Worm (Caenorhabditis elegans) whole organism, midembryonic: ENCODE results near the gene srx-102.

ENCODE experiments used
- T22C8.4 ChIP-seq: fragments of 200-800 bp; sonication (Bioruptor generic); IDR thresholded peaks from 2 replicates; pipeline ENCODE4 v1.3.6; 2022; ENCODE audit warnings: missing genetic modification characterization, missing compliant biosample characterization
- klf-2 ChIP-seq: fragments of 200-800 bp; sonication (Bioruptor generic); conservative IDR thresholded peaks from 2 replicates; pipeline ENCODE4 v1.3.6; 2022; ENCODE audit warnings: missing genetic modification reagents, missing genetic modification characterization, missing compliant biosample characterization
- med-1 ChIP-seq: sonication (generic microtip); optimal IDR thresholded peaks from 2 replicates; lab custom pipeline; 2017; ENCODE audit warnings: missing genetic modification characterization, mild to moderate bottlenecking, missing compliant biosample characterization, antibody characterized with exemption, missing genetic modification reagents; ENCODE audit not compliant: insufficient read depth
- tab-1 ChIP-seq: fragments of 200-800 bp; sonication (Bioruptor generic); IDR thresholded peaks from 2 replicates; pipeline ENCODE4 v1.3.6; 2022; ENCODE audit warnings: missing genetic modification characterization, missing compliant biosample characterization

DNA sequence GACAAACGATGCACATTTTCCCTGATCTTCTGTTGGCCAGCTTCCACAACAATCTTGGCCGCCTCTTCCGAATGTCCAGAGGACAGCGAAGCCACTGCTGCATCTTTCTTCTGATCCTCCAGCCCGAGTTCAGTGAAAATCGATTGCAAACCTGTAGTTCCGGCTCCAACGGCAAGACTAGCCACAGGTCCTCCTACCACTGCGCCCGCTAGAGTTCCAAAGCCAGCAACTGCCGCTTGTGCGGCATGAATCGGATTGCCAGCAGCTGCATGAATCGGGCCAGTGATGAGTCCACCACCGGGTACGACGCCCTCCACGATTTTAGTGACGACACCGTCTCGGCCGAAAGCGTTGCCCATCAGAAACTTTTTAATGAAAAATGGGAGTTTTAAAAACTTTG, 6.2 kb downstream of the srx-102 start, which contains the start of gene ifas-1:
- no peak for TF ChIP-seq T22C8.4 (GFP tag; lab: Robert Waterston, UW)
- TF ChIP-seq tab-1 (GFP tag; lab: Robert Waterston, UW) = no peak
- TF ChIP-seq klf-2 = no peak
- TF ChIP-seq med-1 = no peak
